Fruit fly (Drosophila melanogaster): ENCODE measurements around the gene CG8492.

- TF ChIP-seq rn (GFP tag; IDR thresholded peaks at IDR 0.05) (no peak), Ets98B (GFP tag; IDR thresholded peaks at IDR 0.05) (no peak), CG4496 (GFP tag; IDR thresholded peaks at IDR 0.05) (no peak)
Measured at dm6 chr3L:7741953-7742352, 10.0 kb upstream of the CG8492 start.
